Worm (Caenorhabditis elegans) whole organism, L4 larva: Measurements from ENCODE around the gene sur-5.

Experiments
- F10B5.3 ChIP-seq: sonication (generic microtip); optimal IDR thresholded peaks from 2 replicates; lab custom pipeline; 2016; ENCODE audit warnings: mild to moderate bottlenecking, missing genetic modification characterization, missing compliant biosample characterization
- F26F4.8 ChIP-seq: fragments of 200-800 bp; sonication (Bioruptor generic); conservative IDR thresholded peaks from 2 replicates; pipeline ENCODE4 v1.3.6; 2022; ENCODE audit warnings: missing genetic modification characterization, missing compliant biosample characterization
- F44E2.7 ChIP-seq: fragments of 200-800 bp; sonication (Bioruptor generic); IDR thresholded peaks from 2 replicates; pipeline ENCODE4 v2.1.2; 2022; ENCODE audit warnings: missing genetic modification characterization, missing compliant biosample characterization
- T20F7.1 ChIP-seq: fragments of 200-800 bp; sonication (Bioruptor generic); optimal IDR thresholded peaks from 2 replicates; lab custom pipeline; 2018; ENCODE audit warnings: mild to moderate bottlenecking, missing genetic modification characterization, missing compliant biosample characterization
- Y48G9A.11 ChIP-seq: fragments of 200-800 bp; sonication (Bioruptor generic); IDR thresholded peaks from 2 replicates; pipeline ENCODE4 v1.3.6; 2022; ENCODE audit warnings: missing genetic modification reagents, missing genetic modification characterization, missing compliant biosample characterization
- Y75B8A.6 ChIP-seq: fragments of 200-800 bp; sonication (Bioruptor generic); IDR thresholded peaks from 2 replicates; pipeline ENCODE4 v1.3.6; 2022; ENCODE audit warnings: missing genetic modification reagents, missing genetic modification characterization, missing compliant biosample characterization
- aha-1 ChIP-seq: fragments of 150-350 bp; peaks from one replicate; lab custom pipeline; 2014; ENCODE audit warnings: missing biosample characterization, missing genetic modification characterization
- ama-1 ChIP-seq: fragments of 150-350 bp; optimal IDR thresholded peaks from 2 replicates; lab custom pipeline; 2014; ENCODE audit warnings: inconsistent platforms, mixed read lengths
- attf-4 ChIP-seq: sonication (generic microtip); optimal IDR thresholded peaks from 3 replicates; lab custom pipeline; 2017; ENCODE audit warnings: missing biosample characterization, missing genetic modification characterization
- ceh-28 ChIP-seq: fragments of 150-350 bp; optimal IDR thresholded peaks from 2 replicates; lab custom pipeline; 2014; ENCODE audit warnings: missing biosample characterization, missing genetic modification reagents, missing genetic modification characterization
- ceh-32 ChIP-seq: sonication (generic microtip); optimal IDR thresholded peaks from 2 replicates; lab custom pipeline; 2016; ENCODE audit warnings: mild to moderate bottlenecking, missing genetic modification characterization, missing compliant biosample characterization; ENCODE audit not compliant: poor library complexity
- ceh-82 ChIP-seq: sonication (generic microtip); optimal IDR thresholded peaks from 2 replicates; lab custom pipeline; 2017; ENCODE audit warnings: missing biosample characterization, missing genetic modification characterization
- cey-2 ChIP-seq: sonication (generic microtip); optimal IDR thresholded peaks from 3 replicates; lab custom pipeline; 2017; ENCODE audit warnings: missing genetic modification characterization, mild to moderate bottlenecking, missing compliant biosample characterization, antibody characterized with exemption, borderline replicate concordance; ENCODE audit not compliant: insufficient read depth
- ctbp-1 ChIP-seq: fragments of 200-800 bp; sonication (Bioruptor generic); IDR thresholded peaks from 2 replicates; pipeline ENCODE4 v1.3.6; 2022; ENCODE audit warnings: missing genetic modification reagents, missing genetic modification characterization, missing compliant biosample characterization
- daf-12 ChIP-seq: fragments of 150-350 bp; optimal IDR thresholded peaks from 2 replicates; lab custom pipeline; 2014; ENCODE audit warnings: missing biosample characterization, missing genetic modification reagents, missing genetic modification characterization
- daf-16 ChIP-seq, 3 experiments: sonication (generic microtip); optimal IDR thresholded peaks; 2 replicates each; lab custom pipeline; 2016 to 2017; ENCODE audit warnings: missing genetic modification characterization in 3 of 3, missing genetic modification reagents in 3 of 3, mild to moderate bottlenecking in 2 of 3, missing compliant biosample characterization in 2 of 3, missing biosample characterization in 1 of 3, moderate library complexity in 1 of 3
- dmd-6 ChIP-seq: fragments of 200-800 bp; sonication (Bioruptor generic); IDR thresholded peaks from 2 replicates; pipeline ENCODE4 v1.3.6; 2022; ENCODE audit warnings: missing genetic modification reagents, missing genetic modification characterization, missing compliant biosample characterization
- duxl-1 ChIP-seq: sonication (generic microtip); optimal IDR thresholded peaks from 2 replicates; lab custom pipeline; 2016; ENCODE audit warnings: mild to moderate bottlenecking, missing genetic modification characterization, moderate library complexity, missing compliant biosample characterization; ENCODE audit not compliant: poor library complexity
- egl-43 ChIP-seq: fragments of 200-800 bp; sonication (Bioruptor generic); IDR thresholded peaks from 2 replicates; pipeline ENCODE4 v1.3.6; 2022; ENCODE audit warnings: missing genetic modification reagents, missing genetic modification characterization, missing compliant biosample characterization
- fkh-10 ChIP-seq: fragments of 150-350 bp; optimal IDR thresholded peaks from 2 replicates; lab custom pipeline; 2014; ENCODE audit warnings: missing biosample characterization, missing genetic modification reagents, missing genetic modification characterization
- hlh-11 ChIP-seq: fragments of 200-800 bp; sonication (Bioruptor generic); optimal IDR thresholded peaks from 2 replicates; lab custom pipeline; 2018; ENCODE audit warnings: mild to moderate bottlenecking, missing genetic modification characterization, missing compliant biosample characterization
- madf-5 ChIP-seq, 2 experiments: fragments of 200-800 bp; sonication (Bioruptor generic); IDR thresholded peaks; 2 replicates each; pipeline ENCODE4 v1.3.6; 2022; ENCODE audit warnings: missing compliant biosample characterization in 2 of 2, missing genetic modification characterization in 2 of 2
- madf-9 ChIP-seq: fragments of 200-800 bp; sonication (Bioruptor generic); conservative IDR thresholded peaks from 2 replicates; pipeline ENCODE4 v1.3.6; 2022; ENCODE audit warnings: missing genetic modification reagents, missing genetic modification characterization, missing compliant biosample characterization
- mdt-29 ChIP-seq: fragments of 200-800 bp; sonication (Bioruptor generic); IDR thresholded peaks from 2 replicates; pipeline ENCODE4 v1.3.6; 2022; ENCODE audit warnings: missing genetic modification reagents, missing genetic modification characterization, missing compliant biosample characterization
- mep-1 ChIP-seq: fragments of 150-350 bp; sonication (generic microtip); optimal IDR thresholded peaks from 3 replicates; lab custom pipeline; 2014; ENCODE audit warnings: missing biosample characterization, missing genetic modification characterization
- mes-2 ChIP-seq: sonication (generic microtip); optimal IDR thresholded peaks from 2 replicates; lab custom pipeline; 2016; ENCODE audit warnings: missing genotype, mild to moderate bottlenecking, missing genetic modification characterization, missing compliant biosample characterization; ENCODE audit not compliant: poor library complexity, severe bottlenecking
- mxl-2 ChIP-seq: fragments of 200-800 bp; sonication (Bioruptor generic); conservative IDR thresholded peaks from 2 replicates; pipeline ENCODE4 v1.3.6; 2022; ENCODE audit warnings: missing genetic modification reagents, missing genetic modification characterization, missing compliant biosample characterization
- nhr-102 ChIP-seq: sonication (generic microtip); optimal IDR thresholded peaks from 2 replicates; lab custom pipeline; 2016; ENCODE audit warnings: mild to moderate bottlenecking, missing genetic modification characterization, moderate library complexity, missing compliant biosample characterization
- nhr-11 ChIP-seq: fragments of 150-350 bp; optimal IDR thresholded peaks from 2 replicates; lab custom pipeline; 2014; ENCODE audit warnings: missing biosample characterization, missing genetic modification characterization
- nhr-111 ChIP-seq: fragments of 200-800 bp; sonication (Bioruptor generic); optimal IDR thresholded peaks from 2 replicates; lab custom pipeline; 2018; ENCODE audit warnings: mild to moderate bottlenecking, missing genetic modification characterization, missing compliant biosample characterization
- nhr-28 ChIP-seq: fragments of 150-350 bp; optimal IDR thresholded peaks from 2 replicates; lab custom pipeline; 2014; ENCODE audit warnings: missing biosample characterization, missing genetic modification characterization
- nhr-41 ChIP-seq: fragments of 200-800 bp; sonication (Bioruptor generic); IDR thresholded peaks from 2 replicates; pipeline ENCODE4 v1.3.6; 2022; ENCODE audit warnings: missing genetic modification reagents, missing genetic modification characterization, missing compliant biosample characterization
- nhr-76 ChIP-seq: fragments of 150-350 bp; optimal IDR thresholded peaks from 2 replicates; lab custom pipeline; 2014; ENCODE audit warnings: missing biosample characterization, missing genetic modification characterization
- pqm-1 ChIP-seq: sonication (generic microtip); optimal IDR thresholded peaks from 2 replicates; lab custom pipeline; 2017; ENCODE audit warnings: missing biosample characterization, missing genetic modification characterization
- rbr-2 ChIP-seq: sonication (generic microtip); optimal IDR thresholded peaks from 2 replicates; lab custom pipeline; 2016; ENCODE audit warnings: missing genotype, missing genetic modification characterization, missing compliant biosample characterization
- saeg-2 ChIP-seq: fragments of 200-800 bp; sonication (Bioruptor generic); IDR thresholded peaks from 2 replicates; pipeline ENCODE4 v1.3.6; 2022; ENCODE audit warnings: missing genetic modification reagents, missing genetic modification characterization, missing compliant biosample characterization
- set-16 ChIP-seq: fragments of 200-800 bp; sonication (Bioruptor generic); IDR thresholded peaks from 2 replicates; pipeline ENCODE4 v1.3.6; 2022; ENCODE audit warnings: missing genetic modification reagents, missing genetic modification characterization, missing compliant biosample characterization
- snpc-1.2 ChIP-seq: fragments of 200-800 bp; sonication (Bioruptor generic); IDR thresholded peaks from 2 replicates; pipeline ENCODE4 v1.3.6; 2022; ENCODE audit warnings: missing genetic modification reagents, missing genetic modification characterization, missing compliant biosample characterization
- spr-3 ChIP-seq: fragments of 200-800 bp; sonication (Bioruptor generic); optimal IDR thresholded peaks from 2 replicates; lab custom pipeline; 2018; ENCODE audit warnings: mild to moderate bottlenecking, missing genetic modification characterization, missing compliant biosample characterization
- tra-1 ChIP-seq: fragments of 200-800 bp; sonication (Bioruptor generic); IDR thresholded peaks from 2 replicates; pipeline ENCODE4 v1.3.6; 2022; ENCODE audit warnings: missing genetic modification reagents, missing genetic modification characterization, missing compliant biosample characterization
- vab-7 ChIP-seq: fragments of 200-800 bp; sonication (Bioruptor generic); IDR thresholded peaks from 2 replicates; pipeline ENCODE4 v1.3.6; 2022; ENCODE audit warnings: missing genetic modification reagents, missing genetic modification characterization, missing compliant biosample characterization
- zfp-3 ChIP-seq: fragments of 200-800 bp; sonication (Bioruptor generic); conservative IDR thresholded peaks from 2 replicates; pipeline ENCODE4 v1.3.6; 2022; ENCODE audit warnings: missing genetic modification reagents, missing genetic modification characterization, missing compliant biosample characterization
- ztf-11 ChIP-seq: fragments of 150-350 bp; optimal IDR thresholded peaks from 2 replicates; lab custom pipeline; 2014; ENCODE audit warnings: missing biosample characterization, missing genetic modification characterization
- ztf-7 ChIP-seq: fragments of 150-350 bp; optimal IDR thresholded peaks from 2 replicates; lab custom pipeline; 2014; ENCODE audit warnings: missing biosample characterization, missing genetic modification characterization

Gene sur-5

DNA sequence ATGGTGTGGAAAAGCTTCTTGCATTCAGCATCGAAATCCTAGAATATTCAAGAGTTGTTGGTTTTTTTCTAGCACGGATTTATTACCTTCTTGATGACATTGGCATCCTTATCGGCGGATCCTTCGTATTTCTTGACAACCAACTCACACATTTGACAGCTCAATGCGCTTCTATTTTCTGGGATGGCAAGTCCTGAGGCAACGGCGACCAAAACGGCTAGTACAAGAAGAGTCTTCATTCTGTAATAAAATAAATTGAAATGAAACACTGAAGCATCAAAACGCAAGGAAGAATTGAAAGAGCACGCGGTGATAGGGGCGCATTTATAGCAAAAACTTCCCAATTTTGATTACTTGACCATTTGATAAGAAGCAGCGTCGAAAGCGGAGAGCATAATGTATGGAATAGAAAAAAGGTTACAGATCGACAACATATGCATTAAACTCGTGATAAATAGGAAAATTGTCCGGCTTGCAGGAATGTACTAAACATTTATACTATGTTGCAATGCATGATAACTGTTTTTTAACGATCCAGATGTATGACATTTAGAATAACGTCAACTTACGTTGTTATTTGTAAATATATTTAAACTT, 14.8 kb upstream of the sur-5 start, which contains the start of gene spp-5 (continued):
- TF ChIP-seq attf-4 (tag; lab: Kevin White, UChicago) (no peak), nhr-28 (tag; lab: Kevin White, UChicago) (peak; percentile 77), dmd-6 (GFP tag; lab: Robert Waterston, UW) (peak; percentile 90), pqm-1 (tag; lab: Kevin White, UChicago) (peak; percentile 86), F44E2.7 (GFP tag; lab: Robert Waterston, UW) (no peak), vab-7 (GFP tag; lab: Robert Waterston, UW) (no peak)

DNA sequence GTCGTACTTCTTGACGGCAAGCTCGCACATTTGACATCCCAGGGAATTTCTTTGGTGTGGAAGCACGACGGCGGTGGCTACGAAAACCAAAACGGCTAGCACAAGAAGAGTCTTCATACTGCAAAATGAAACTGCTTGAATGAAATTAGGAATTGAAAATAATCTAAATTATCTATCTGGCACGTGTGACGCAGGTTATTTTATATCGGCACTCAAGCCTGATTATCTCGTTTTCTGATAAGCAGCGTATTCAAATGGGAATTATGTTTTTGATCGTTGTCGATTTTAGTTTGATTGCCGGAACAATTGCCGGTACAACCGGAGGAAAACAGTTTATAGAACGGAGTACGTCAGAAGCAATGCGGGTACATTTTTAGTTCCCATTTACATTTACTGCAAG, 13.3 kb upstream of the sur-5 start, which contains the start of gene spp-4:
Gene spp-4, minus strand, starts transcription at position 118 of the 400 bp plus-strand sequence.
- TF ChIP-seq duxl-1 (tag; lab: Kevin White, UChicago): no peak
- TF ChIP-seq hlh-11 (tag; lab: Kevin White, UChicago): peak; percentile 3
- no peak for TF ChIP-seq mxl-2 (GFP tag; lab: Robert Waterston, UW)
- no peak for TF ChIP-seq daf-12
- TF ChIP-seq egl-43 (GFP tag; lab: Robert Waterston, UW): no peak
- TF ChIP-seq ceh-28: no peak
- no peak for TF ChIP-seq nhr-102 (tag; lab: Kevin White, UChicago)
- TF ChIP-seq daf-16 (GFP tag; optimal IDR thresholded peaks at IDR 0.05; lab: Kevin White, UChicago): no peak
- peak; percentile 78 for TF ChIP-seq daf-16 (tag; optimal IDR thresholded peaks at IDR 0.05; lab: Kevin White, UChicago)
- TF ChIP-seq dmd-6 (GFP tag; lab: Robert Waterston, UW): peak; percentile 62
- TF ChIP-seq attf-4 (tag; lab: Kevin White, UChicago): no peak
- no peak for TF ChIP-seq nhr-76 (tag; lab: Kevin White, UChicago)
- no peak for TF ChIP-seq ceh-82 (tag; lab: Kevin White, UChicago)

DNA sequence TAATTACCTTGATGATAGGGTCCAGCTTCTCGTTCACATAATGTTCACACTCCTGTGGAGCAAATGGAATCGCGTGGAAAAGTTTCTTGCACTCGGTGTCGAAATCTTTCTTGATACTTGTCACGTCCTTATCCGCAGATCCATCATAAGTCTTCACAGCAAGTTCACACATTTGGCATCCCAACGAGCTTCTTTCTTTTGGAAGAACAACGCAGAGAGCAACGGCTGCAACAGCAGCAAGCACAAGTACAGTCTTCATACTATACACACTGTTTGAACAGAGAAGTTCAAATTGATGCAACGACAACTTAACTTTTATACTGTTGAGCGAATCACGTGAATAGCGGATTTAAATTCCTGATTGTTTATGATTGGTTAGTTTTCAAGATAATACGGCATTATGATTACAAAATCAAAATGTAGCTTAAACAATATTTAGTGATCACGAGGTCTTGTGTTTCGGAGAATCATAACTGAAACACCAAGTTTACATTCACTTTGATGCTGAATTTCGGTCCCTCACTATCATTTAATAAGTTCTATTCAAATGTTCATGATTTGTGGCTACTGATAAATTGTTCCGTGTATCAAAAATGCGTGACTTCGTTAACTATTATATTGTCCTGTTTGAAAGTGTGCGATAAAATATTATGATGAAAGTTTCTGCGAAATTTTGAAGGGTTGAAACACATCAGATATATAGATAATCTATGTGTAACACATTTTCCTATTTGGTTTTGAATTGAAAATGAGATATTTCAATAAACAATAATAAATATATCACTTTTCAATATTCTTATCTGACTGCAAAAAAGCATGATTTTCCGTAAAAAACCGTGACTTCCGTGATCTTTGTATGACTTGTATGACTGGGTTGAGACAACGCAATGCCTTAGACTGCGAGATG, 11.4 kb upstream of the sur-5 start, which contains the start of the genes spp-2 and spp-6:
Gene spp-2, minus strand, starts transcription at position 334 of the 907 bp plus-strand sequence.
Gene spp-6, plus strand, starts transcription at position 857 of the 907 bp plus-strand sequence.
- peak; percentile 29 for TF ChIP-seq mes-2
- TF ChIP-seq F26F4.8 (GFP tag; lab: Robert Waterston, UW): no peak
- peak; percentile 38 for TF ChIP-seq nhr-28 (tag; lab: Kevin White, UChicago)
- no peak for TF ChIP-seq fkh-10
- TF ChIP-seq madf-9: no peak
- TF ChIP-seq attf-4 (tag; lab: Kevin White, UChicago): no peak
- no peak for TF ChIP-seq ctbp-1 (GFP tag; lab: Robert Waterston, UW)
- peak; percentile 21; the same call in 1 of the 2 replicates for TF ChIP-seq mdt-29 (GFP tag; lab: Robert Waterston, UW)
- TF ChIP-seq mep-1 (tag; lab: Kevin White, UChicago): no peak
- TF ChIP-seq rbr-2: no peak
- TF ChIP-seq T20F7.1 (GFP tag; lab: Kevin White, UChicago): no peak
- TF ChIP-seq nhr-41 (GFP tag; lab: Robert Waterston, UW): no peak
- no peak for TF ChIP-seq madf-5 (GFP tag; IDR thresholded peaks at IDR 0.05; lab: Robert Waterston, UW)
- peak; percentile 7 for TF ChIP-seq ama-1 (lab: Kevin White, UChicago)
- TF ChIP-seq mxl-2 (GFP tag; lab: Robert Waterston, UW): no peak
- no peak for TF ChIP-seq ztf-7
- TF ChIP-seq zfp-3 (GFP tag; lab: Robert Waterston, UW): no peak
- TF ChIP-seq spr-3: no peak
- TF ChIP-seq aha-1 (tag; lab: Kevin White, UChicago): no peak
- TF ChIP-seq nhr-11 (tag; lab: Kevin White, UChicago): no peak
- TF ChIP-seq Y48G9A.11: no peak
- peak; percentile 75; the same call in 1 of the 2 replicates for TF ChIP-seq saeg-2 (GFP tag; lab: Robert Waterston, UW)
- no peak for TF ChIP-seq tra-1 (GFP tag; lab: Robert Waterston, UW)
- no peak for TF ChIP-seq ceh-32 (tag; lab: Kevin White, UChicago)
- TF ChIP-seq nhr-111 (GFP tag; lab: Kevin White, UChicago): no peak
- no peak for TF ChIP-seq F10B5.3 (tag; lab: Kevin White, UChicago)
- TF ChIP-seq snpc-1.2: no peak
- TF ChIP-seq ztf-11 (tag; lab: Kevin White, UChicago): no peak
- TF ChIP-seq cey-2 (tag; lab: Kevin White, UChicago): no peak
- TF ChIP-seq Y75B8A.6 (GFP tag; lab: Robert Waterston, UW): no peak
- TF ChIP-seq set-16 (GFP tag; lab: Robert Waterston, UW): no peak
